Worm (Caenorhabditis elegans) whole organism, L1 larva: ENCODE results near the gene dhs-19.

Experiments
- C16A3.4 ChIP-seq: fragments of 150-350 bp; optimal IDR thresholded peaks from 2 replicates; lab custom pipeline; 2014; ENCODE audit warnings: missing biosample characterization, missing genetic modification characterization
- C34B4.2 ChIP-seq: sonication (generic microtip); optimal IDR thresholded peaks from 2 replicates; lab custom pipeline; 2017; ENCODE audit warnings: mild to moderate bottlenecking, missing genetic modification characterization, missing compliant biosample characterization
- F16B12.6 ChIP-seq: fragments of 150-350 bp; optimal IDR thresholded peaks from 2 replicates; lab custom pipeline; 2014; ENCODE audit warnings: missing biosample characterization, missing genetic modification characterization
- aha-1 ChIP-seq: fragments of 150-350 bp; optimal IDR thresholded peaks from 2 replicates; lab custom pipeline; 2014; ENCODE audit warnings: missing biosample characterization, missing genetic modification characterization
- alr-1 ChIP-seq: fragments of 200-800 bp; sonication (Bioruptor generic); optimal IDR thresholded peaks from 2 replicates; lab custom pipeline; 2018; ENCODE audit warnings: borderline replicate concordance, mild to moderate bottlenecking, missing genetic modification characterization, missing compliant biosample characterization
- ama-1 ChIP-seq: fragments of 150-350 bp; optimal IDR thresholded peaks from 2 replicates; lab custom pipeline; 2014
- blmp-1 ChIP-seq: fragments of 150-350 bp; optimal IDR thresholded peaks from 2 replicates; lab custom pipeline; 2014; ENCODE audit warnings: missing biosample characterization, missing genetic modification characterization
- ceh-8 ChIP-seq: fragments of 200-800 bp; sonication (Bioruptor generic); optimal IDR thresholded peaks from 2 replicates; lab custom pipeline; 2018; ENCODE audit warnings: mild to moderate bottlenecking, missing genetic modification characterization, moderate library complexity, missing compliant biosample characterization
- ceh-82 ChIP-seq, 3 experiments: fragments of 150-350 bp in 1 of 3; sonication (generic microtip) in 2 of 3; optimal IDR thresholded peaks; 2 replicates each; lab custom pipeline; 2014 to 2017; ENCODE audit warnings: missing biosample characterization in 3 of 3, missing genetic modification characterization in 3 of 3
- dpl-1 ChIP-seq, 3 experiments: fragments of 150-350 bp in 2 of 3; sonication (generic microtip) in 1 of 3; optimal IDR thresholded peaks; 2 replicates each; lab custom pipeline; 2014 to 2017; ENCODE audit warnings: missing biosample characterization in 3 of 3, missing genetic modification characterization in 3 of 3, missing genetic modification reagents in 3 of 3
- dsc-1 ChIP-seq: sonication (generic microtip); optimal IDR thresholded peaks from 2 replicates; lab custom pipeline; 2016; ENCODE audit warnings: mild to moderate bottlenecking, missing genetic modification characterization, missing compliant biosample characterization
- efl-1 ChIP-seq, 4 experiments: fragments of 150-350 bp; optimal IDR thresholded peaks in 3 of 4; peaks in 1 of 4; 1 replicate in 1 of 4; 2 replicates in 3 of 4; lab custom pipeline; 2014; ENCODE audit warnings: missing biosample characterization in 2 of 4, missing genetic modification characterization in 2 of 4, missing genetic modification reagents in 2 of 4
- efl-3 ChIP-seq: fragments of 200-800 bp; sonication (Bioruptor generic); optimal IDR thresholded peaks from 2 replicates; lab custom pipeline; 2018; ENCODE audit warnings: mild to moderate bottlenecking, missing genetic modification characterization, missing compliant biosample characterization
- egl-13 ChIP-seq: sonication (generic microtip); optimal IDR thresholded peaks from 2 replicates; lab custom pipeline; 2016; ENCODE audit warnings: missing genotype, missing genetic modification reagents, missing genetic modification characterization, missing compliant biosample characterization
- egl-27 ChIP-seq, 2 experiments: fragments of 150-350 bp in 1 of 2; sonication (generic microtip); optimal IDR thresholded peaks; 3 replicates each; lab custom pipeline; 2017 to 2018; ENCODE audit warnings: missing biosample characterization in 2 of 2, missing genetic modification characterization in 2 of 2, missing genetic modification reagents in 2 of 2
- elt-3 ChIP-seq, 6 experiments: fragments of 150-350 bp in 1 of 6; sonication (generic microtip); optimal IDR thresholded peaks; 2 replicates each; lab custom pipeline; 2017 to 2018; ENCODE audit warnings: missing biosample characterization in 6 of 6, missing genetic modification characterization in 6 of 6, inconsistent platforms in 1 of 6
- fkh-4 ChIP-seq: sonication (generic microtip); optimal IDR thresholded peaks from 2 replicates; lab custom pipeline; 2016; ENCODE audit warnings: missing compliant biosample characterization, missing genetic modification characterization, borderline replicate concordance
- fkh-8 ChIP-seq: sonication (generic microtip); optimal IDR thresholded peaks from 2 replicates; lab custom pipeline; 2016; ENCODE audit warnings: mild to moderate bottlenecking, missing genetic modification characterization, missing compliant biosample characterization
- grh-1 ChIP-seq: fragments of 200-800 bp; sonication (Bioruptor generic); IDR thresholded peaks from 2 replicates; pipeline ENCODE4 v1.3.6; 2022; ENCODE audit warnings: missing genetic modification reagents, missing genetic modification characterization, missing compliant biosample characterization
- hlh-17 ChIP-seq: fragments of 200-800 bp; sonication (Bioruptor generic); optimal IDR thresholded peaks from 2 replicates; lab custom pipeline; 2018; ENCODE audit warnings: missing genetic modification characterization, mild to moderate bottlenecking, missing compliant biosample characterization, moderate library complexity, borderline replicate concordance
- hpl-2 ChIP-seq: fragments of 150-350 bp; optimal IDR thresholded peaks from 2 replicates; lab custom pipeline; 2014; ENCODE audit warnings: missing biosample characterization, missing genetic modification reagents, missing genetic modification characterization
- isw-1 ChIP-seq: fragments of 200-800 bp; sonication (Bioruptor generic); IDR thresholded peaks from 2 replicates; pipeline ENCODE4 v1.3.6; 2022; ENCODE audit warnings: missing genetic modification characterization, missing compliant biosample characterization
- jun-1 ChIP-seq: fragments of 150-350 bp; optimal IDR thresholded peaks from 2 replicates; lab custom pipeline; 2014; ENCODE audit warnings: missing biosample characterization, missing genetic modification reagents, missing genetic modification characterization
- lin-13 ChIP-seq: fragments of 150-350 bp; optimal IDR thresholded peaks from 2 replicates; lab custom pipeline; 2014; ENCODE audit warnings: missing biosample characterization, missing genetic modification reagents, missing genetic modification characterization
- lin-14 ChIP-seq: fragments of 200-800 bp; sonication (Bioruptor generic); optimal IDR thresholded peaks from 2 replicates; lab custom pipeline; 2018; ENCODE audit warnings: mild to moderate bottlenecking, missing genetic modification characterization, moderate library complexity, missing compliant biosample characterization
- lin-15B ChIP-seq: fragments of 150-350 bp; sonication (generic microtip); optimal IDR thresholded peaks from 3 replicates; lab custom pipeline; 2014; ENCODE audit warnings: missing biosample characterization, missing genetic modification characterization
- lin-35 ChIP-seq, 2 experiments: fragments of 150-350 bp; optimal IDR thresholded peaks; 2 replicates each; lab custom pipeline; 2014; ENCODE audit warnings: missing biosample characterization in 2 of 2, missing genetic modification characterization in 2 of 2, missing genetic modification reagents in 2 of 2
- lsy-2 ChIP-seq, 2 experiments: fragments of 150-350 bp; optimal IDR thresholded peaks; 2 replicates each; lab custom pipeline; 2014; ENCODE audit warnings: missing biosample characterization in 2 of 2, missing genetic modification characterization in 2 of 2
- mab-9 ChIP-seq: fragments of 200-800 bp; sonication (Bioruptor generic); IDR thresholded peaks from 2 replicates; pipeline ENCODE4 v1.3.6; 2022; ENCODE audit warnings: missing genetic modification reagents, missing genetic modification characterization, missing compliant biosample characterization
- mdl-1 ChIP-seq, 2 experiments: fragments of 150-350 bp; optimal IDR thresholded peaks; 2 replicates each; lab custom pipeline; 2014 to 2017; ENCODE audit warnings: missing biosample characterization in 2 of 2, missing genetic modification characterization in 2 of 2, inconsistent platforms in 1 of 2
- mep-1 ChIP-seq: fragments of 150-350 bp; optimal IDR thresholded peaks from 2 replicates; lab custom pipeline; 2014; ENCODE audit warnings: missing biosample characterization, missing genetic modification characterization
- nhr-12 ChIP-seq: sonication (generic microtip); optimal IDR thresholded peaks from 2 replicates; lab custom pipeline; 2017; ENCODE audit warnings: missing biosample characterization, missing genetic modification characterization
- nhr-20 ChIP-seq: sonication (generic microtip); optimal IDR thresholded peaks from 2 replicates; lab custom pipeline; 2016; ENCODE audit warnings: mild to moderate bottlenecking, missing genetic modification characterization, missing compliant biosample characterization
- nhr-28 ChIP-seq: fragments of 150-350 bp; optimal IDR thresholded peaks from 2 replicates; lab custom pipeline; 2014; ENCODE audit warnings: missing biosample characterization, missing genetic modification characterization
- nhr-71 ChIP-seq: sonication (generic microtip); optimal IDR thresholded peaks from 2 replicates; lab custom pipeline; 2016; ENCODE audit warnings: mild to moderate bottlenecking, missing genetic modification characterization, moderate library complexity, missing compliant biosample characterization
- nhr-76 ChIP-seq: sonication (generic microtip); optimal IDR thresholded peaks from 2 replicates; lab custom pipeline; 2017; ENCODE audit warnings: missing biosample characterization, missing genetic modification characterization
- nhr-85 ChIP-seq: sonication (generic microtip); peaks from one replicate; lab custom pipeline; 2016; ENCODE audit warnings: missing genetic modification characterization, inconsistent platforms, missing compliant biosample characterization
- nhr-90 ChIP-seq: sonication (generic microtip); optimal IDR thresholded peaks from 2 replicates; lab custom pipeline; 2016; ENCODE audit warnings: mild to moderate bottlenecking, missing genetic modification characterization, missing compliant biosample characterization; ENCODE audit not compliant: poor library complexity
- pag-3 ChIP-seq: sonication (generic microtip); optimal IDR thresholded peaks from 2 replicates; lab custom pipeline; 2017; ENCODE audit warnings: missing genetic modification characterization, mild to moderate bottlenecking, missing compliant biosample characterization, antibody characterized with exemption, borderline replicate concordance; ENCODE audit not compliant: insufficient read depth
- pax-3 ChIP-seq: fragments of 200-800 bp; sonication (Bioruptor generic); optimal IDR thresholded peaks from 2 replicates; lab custom pipeline; 2018; ENCODE audit warnings: mild to moderate bottlenecking, missing genetic modification characterization, moderate library complexity, missing compliant biosample characterization
- pqm-1 ChIP-seq: sonication (generic microtip); optimal IDR thresholded peaks from 3 replicates; lab custom pipeline; 2017; ENCODE audit warnings: missing biosample characterization, missing genetic modification characterization
- rnt-1 ChIP-seq: sonication (generic microtip); optimal IDR thresholded peaks from 2 replicates; lab custom pipeline; 2016; ENCODE audit warnings: mild to moderate bottlenecking, missing genetic modification characterization, moderate library complexity, missing compliant biosample characterization
- skn-1 ChIP-seq: fragments of 150-350 bp; optimal IDR thresholded peaks from 2 replicates; lab custom pipeline; 2014; ENCODE audit warnings: missing biosample characterization, missing genetic modification characterization
- snu-23 ChIP-seq: sonication (generic microtip); optimal IDR thresholded peaks from 2 replicates; lab custom pipeline; 2016; ENCODE audit warnings: missing genetic modification characterization, missing compliant biosample characterization
- swsn-7 ChIP-seq: sonication (generic microtip); optimal IDR thresholded peaks from 2 replicates; lab custom pipeline; 2016; ENCODE audit warnings: missing genetic modification characterization, missing compliant biosample characterization
- zip-4 ChIP-seq: fragments of 200-800 bp; sonication (Bioruptor generic); optimal IDR thresholded peaks from 2 replicates; lab custom pipeline; 2018; ENCODE audit warnings: mild to moderate bottlenecking, missing genetic modification characterization, moderate library complexity, missing compliant biosample characterization

dhs-19 gene

DNA sequence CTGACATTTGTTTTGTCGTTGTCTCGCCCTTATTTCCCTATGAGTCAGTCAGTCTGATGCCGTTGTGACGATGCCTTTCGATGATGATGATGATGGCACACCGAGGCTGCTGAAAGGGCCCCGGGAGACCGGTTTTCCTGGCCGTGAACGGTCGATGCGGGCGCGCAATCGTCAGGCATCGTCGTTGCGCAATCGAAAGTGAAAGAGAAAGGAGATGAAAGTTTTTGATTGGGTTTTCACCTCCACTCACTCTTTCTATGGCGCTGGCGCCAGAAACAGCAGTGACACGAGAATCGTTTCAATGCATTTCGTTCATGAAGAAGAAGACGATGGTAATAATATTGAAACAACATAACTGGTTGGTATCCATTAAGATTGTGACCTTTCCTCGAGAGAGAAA, 42.7 kb upstream of the dhs-19 start:
- TF ChIP-seq mep-1 (tag; lab: Kevin White, UChicago) = peak; percentile 1
- no peak for TF ChIP-seq aha-1 (tag; lab: Kevin White, UChicago)
- TF ChIP-seq isw-1 (GFP tag; lab: Robert Waterston, UW) = no peak
- TF ChIP-seq hlh-17 (GFP tag; lab: Kevin White, UChicago) = no peak
- TF ChIP-seq zip-4 = no peak
- peak; percentile 60 for TF ChIP-seq nhr-90 (tag; lab: Kevin White, UChicago)
- peak; percentile 96 for TF ChIP-seq grh-1 (GFP tag; lab: Robert Waterston, UW)
- TF ChIP-seq ceh-82 (tag; optimal IDR thresholded peaks at IDR 0.05; lab: Kevin White, UChicago) = no peak
- peak; percentile 14 for TF ChIP-seq jun-1 (tag; lab: Kevin White, UChicago)
- TF ChIP-seq snu-23 = peak; percentile 51
- peak; percentile 100 for TF ChIP-seq blmp-1 (tag; lab: Kevin White, UChicago)
- no peak for TF ChIP-seq lin-15B (tag; lab: Kevin White, UChicago)
- TF ChIP-seq mab-9 (GFP tag; lab: Robert Waterston, UW) = 0 out of 2 replicates have a peak, but pooled peaks have one; percentile 38
- TF ChIP-seq ama-1 (lab: Kevin White, UChicago) = no peak
- peak; percentile 99 for TF ChIP-seq nhr-85 (tag; lab: Kevin White, UChicago)
- peak; percentile 27 for TF ChIP-seq pax-3 (tag; lab: Kevin White, UChicago)
- TF ChIP-seq swsn-7 (tag; lab: Kevin White, UChicago) = peak; percentile 9
- no peak for TF ChIP-seq F16B12.6 (tag; lab: Kevin White, UChicago)
- peak; percentile 41 for TF ChIP-seq rnt-1 (tag; lab: Kevin White, UChicago)
- no peak for TF ChIP-seq egl-13
- no peak for TF ChIP-seq hpl-2 (GFP tag; lab: Kevin White, UChicago)
- TF ChIP-seq nhr-76 (tag; lab: Kevin White, UChicago) = no peak
- TF ChIP-seq C34B4.2 (tag; lab: Kevin White, UChicago) = no peak
- TF ChIP-seq pag-3 (tag; lab: Kevin White, UChicago) = peak; percentile 59
- TF ChIP-seq efl-1 (optimal IDR thresholded peaks at IDR 0.05; lab: Kevin White, UChicago) = peak; percentile 1 to 14
- TF ChIP-seq efl-1 (GFP tag; optimal IDR thresholded peaks at IDR 0.05 in 1 of 2; lab: Kevin White, UChicago) = peak in 1 of 2 experiments; percentile 90
- no peak for TF ChIP-seq pqm-1 (tag; lab: Kevin White, UChicago)
- no peak for TF ChIP-seq dsc-1 (tag; lab: Kevin White, UChicago)
- no peak for TF ChIP-seq ceh-8
- peak; percentile 13 for TF ChIP-seq efl-3 (GFP tag; lab: Kevin White, UChicago)
- no peak for TF ChIP-seq nhr-12
- TF ChIP-seq skn-1 (tag; lab: Kevin White, UChicago) = peak; percentile 27
- TF ChIP-seq egl-27 (tag; optimal IDR thresholded peaks at IDR 0.05; lab: Kevin White, UChicago) = peak in 1 of 2 experiments; percentile 58
- TF ChIP-seq lin-14 (GFP tag; lab: Kevin White, UChicago) = peak; percentile 88
- peak; percentile 13 for TF ChIP-seq lin-13 (GFP tag; lab: Kevin White, UChicago)
- no peak for TF ChIP-seq fkh-4 (tag; lab: Kevin White, UChicago)
- peak; percentile 63 for TF ChIP-seq nhr-20 (tag; lab: Kevin White, UChicago)
- TF ChIP-seq dpl-1 (GFP tag; optimal IDR thresholded peaks at IDR 0.05; lab: Kevin White, UChicago) = peak in 1 of 3 experiments; percentile 8
- TF ChIP-seq mdl-1 (tag; optimal IDR thresholded peaks at IDR 0.05; lab: Kevin White, UChicago) = peak in 1 of 2 experiments; percentile 57
- TF ChIP-seq nhr-71 = peak; percentile 66
- TF ChIP-seq lin-35 (GFP tag; optimal IDR thresholded peaks at IDR 0.05; lab: Kevin White, UChicago) = peak in 1 of 2 experiments; percentile 31
- TF ChIP-seq lsy-2 (tag; optimal IDR thresholded peaks at IDR 0.05; lab: Kevin White, UChicago) = peak in 1 of 2 experiments; percentile 50
- TF ChIP-seq alr-1 (tag; lab: Kevin White, UChicago) = no peak
- peak in 4 of 6 experiments; percentile 20 to 71 (median 39) for TF ChIP-seq elt-3 (tag; optimal IDR thresholded peaks at IDR 0.05; lab: Kevin White, UChicago)
- TF ChIP-seq nhr-28 (tag; lab: Kevin White, UChicago) = no peak
- no peak for TF ChIP-seq fkh-8 (tag; lab: Kevin White, UChicago)
- TF ChIP-seq C16A3.4 (tag; lab: Kevin White, UChicago) = no peak
